Fruit fly (Drosophila melanogaster) whole organism: ENCODE results near the gene Kap-alpha3.

Experiments used
- CG8478 ChIP-seq: fragments of >200 bp; optimal IDR thresholded peaks from 2 replicates; lab custom pipeline; 2018; ENCODE audit warnings: inconsistent platforms
- Dll ChIP-seq: fragments of >200 bp; optimal IDR thresholded peaks from 2 replicates; lab custom pipeline; 2017
- EcR ChIP-seq, 2 experiments: fragments of >200 bp; optimal IDR thresholded peaks; 2 replicates each; lab custom pipeline; 2017; ENCODE audit warnings: missing biosample characterization in 2 of 2, missing genetic modification characterization in 2 of 2, missing genetic modification reagents in 2 of 2
- psq ChIP-seq: fragments of >200 bp; optimal IDR thresholded peaks from 2 replicates; lab custom pipeline; 2017
- usp ChIP-seq: fragments of >200 bp; optimal IDR thresholded peaks from 2 replicates; lab custom pipeline; 2017; ENCODE audit warnings: missing biosample characterization, missing genetic modification characterization, mixed read lengths

DNA sequence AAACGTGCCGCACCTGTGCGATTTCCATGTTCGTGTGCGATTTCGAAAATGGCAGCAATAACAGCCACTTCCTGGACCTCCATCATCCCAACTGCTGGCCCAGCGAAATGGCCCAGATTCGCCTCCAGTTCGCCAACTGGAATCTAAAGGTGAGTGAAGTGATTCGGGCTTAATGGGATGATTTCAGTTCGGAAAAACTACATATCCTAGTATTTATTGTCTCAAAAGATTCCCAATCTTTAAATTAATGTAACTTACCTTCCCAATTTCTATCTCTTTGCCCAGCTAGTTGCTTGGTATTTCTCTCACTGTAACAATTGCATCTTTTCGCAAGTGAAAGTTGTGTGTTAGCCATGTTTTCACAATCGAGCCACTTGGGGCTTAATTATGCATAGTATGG, 4.4 kb upstream of the Kap-alpha3 start:
- TF ChIP-seq Dll (lab: Kevin White, UChicago), result no peak
- no peak for TF ChIP-seq CG8478 (lab: Kevin White, UChicago)
- no peak for TF ChIP-seq EcR (GFP tag; optimal IDR thresholded peaks at IDR 0.05; lab: Kevin White, UChicago)
- TF ChIP-seq usp (GFP tag; lab: Kevin White, UChicago), result no peak
- no peak for TF ChIP-seq psq (lab: Kevin White, UChicago)
